Fruit fly (Drosophila melanogaster) whole organism, embryonic: ENCODE measurements around the gene CG3036.

ENCODE experiments used
- Ada2b ChIP-seq: fragments of 200-800 bp; sonication (Bioruptor generic); IDR thresholded peaks from 2 replicates; pipeline ENCODE4 v1.3.6; 2022; ENCODE audit warnings: missing biosample characterization, missing genetic modification characterization
- Atf-2 ChIP-seq: fragments of 200-800 bp; sonication (Bioruptor generic); optimal IDR thresholded peaks from 2 replicates; lab custom pipeline; 2016; ENCODE audit warnings: missing biosample characterization, missing genetic modification characterization
- Atf3 ChIP-seq: fragments of 200-800 bp; sonication (Bioruptor generic); optimal IDR thresholded peaks from 3 replicates; lab custom pipeline; 2016; ENCODE audit warnings: missing biosample characterization, missing genetic modification characterization
- B-H2 ChIP-seq: fragments of 200-800 bp; sonication (Bioruptor generic); optimal IDR thresholded peaks from 2 replicates; lab custom pipeline; 2018; ENCODE audit warnings: missing biosample characterization, mild to moderate bottlenecking, missing genetic modification characterization
- Bgb ChIP-seq: fragments of 200-800 bp; sonication (Bioruptor generic); IDR thresholded peaks from 2 replicates; pipeline ENCODE4 v1.3.6; 2022; ENCODE audit warnings: missing biosample characterization, missing genetic modification characterization; ENCODE audit not compliant: partially characterized antibody
- CG12104 ChIP-seq: fragments of 200-800 bp; sonication (Bioruptor generic); optimal IDR thresholded peaks from 3 replicates; lab custom pipeline; 2016; ENCODE audit warnings: missing biosample characterization, missing genetic modification characterization
- CG12299 ChIP-seq: fragments of 200-800 bp; sonication (Bioruptor generic); optimal IDR thresholded peaks from 2 replicates; lab custom pipeline; 2018; ENCODE audit warnings: missing biosample characterization, mild to moderate bottlenecking, missing genetic modification characterization
- CG12769 ChIP-seq: fragments of 200-800 bp; sonication (Bioruptor generic); optimal IDR thresholded peaks from 2 replicates; lab custom pipeline; 2019; ENCODE audit warnings: missing biosample characterization, mild to moderate bottlenecking, missing genetic modification characterization, moderate library complexity
- CG15011 ChIP-seq: fragments of 200-800 bp; sonication (Bioruptor generic); optimal IDR thresholded peaks from 3 replicates; lab custom pipeline; 2018; ENCODE audit warnings: missing biosample characterization, mild to moderate bottlenecking, missing genetic modification characterization
- CG15696 ChIP-seq: fragments of 200-800 bp; sonication (Bioruptor generic); optimal IDR thresholded peaks from 2 replicates; lab custom pipeline; 2019; ENCODE audit warnings: missing biosample characterization, mild to moderate bottlenecking, missing genetic modification characterization, moderate library complexity
- CG17361 ChIP-seq: fragments of 200-800 bp; sonication (Bioruptor generic); IDR thresholded peaks from 3 replicates; pipeline ENCODE4 v1.3.6; 2022; ENCODE audit warnings: missing biosample characterization, missing genetic modification characterization
- CG2120 ChIP-seq: fragments of 200-800 bp; sonication (Bioruptor generic); optimal IDR thresholded peaks from 3 replicates; lab custom pipeline; 2016; ENCODE audit warnings: missing biosample characterization, missing genetic modification characterization
- CG2199 ChIP-seq: fragments of 200-800 bp; sonication (Bioruptor generic); IDR thresholded peaks from 3 replicates; pipeline ENCODE4 v1.3.6; 2022; ENCODE audit warnings: missing biosample characterization, missing genetic modification characterization
- CG32532 ChIP-seq: fragments of 200-800 bp; sonication (Bioruptor generic); IDR thresholded peaks from 2 replicates; pipeline ENCODE4 v1.3.6; 2022; ENCODE audit warnings: missing biosample characterization, missing genetic modification characterization
- CG4360 ChIP-seq: fragments of 200-800 bp; sonication (Bioruptor generic); IDR thresholded peaks from 2 replicates; pipeline ENCODE4 v1.3.6; 2022; ENCODE audit warnings: missing biosample characterization, missing genetic modification characterization
- CG4617 ChIP-seq: fragments of 200-800 bp; sonication (Bioruptor generic); optimal IDR thresholded peaks from 3 replicates; lab custom pipeline; 2016; ENCODE audit warnings: missing biosample characterization, missing genetic modification characterization, borderline replicate concordance
- CG6689 ChIP-seq: fragments of 200-800 bp; sonication (Bioruptor generic); IDR thresholded peaks from 2 replicates; pipeline ENCODE4 v1.3.6; 2022; ENCODE audit warnings: missing biosample characterization, missing genetic modification characterization
- CG7786 ChIP-seq: fragments of 200-800 bp; sonication (Bioruptor generic); optimal IDR thresholded peaks from 2 replicates; lab custom pipeline; 2016; ENCODE audit warnings: missing biosample characterization, missing genetic modification characterization
- CG8089 ChIP-seq: fragments of 200-800 bp; sonication (Bioruptor generic); optimal IDR thresholded peaks from 3 replicates; lab custom pipeline; 2016; ENCODE audit warnings: missing biosample characterization, missing genetic modification characterization
- CG9817 ChIP-seq: fragments of 200-800 bp; sonication (Bioruptor generic); optimal IDR thresholded peaks from 2 replicates; lab custom pipeline; 2018; ENCODE audit warnings: missing biosample characterization, mild to moderate bottlenecking, missing genetic modification characterization, moderate library complexity
- CrebB ChIP-seq: fragments of 200-800 bp; sonication (Bioruptor generic); optimal IDR thresholded peaks from 3 replicates; lab custom pipeline; 2018; ENCODE audit warnings: missing biosample characterization, mild to moderate bottlenecking, missing genetic modification characterization
- Dfd ChIP-seq, 2 experiments: fragments of >200 bp; optimal IDR thresholded peaks; 2 replicates each; lab custom pipeline; 2017; ENCODE audit warnings: missing biosample characterization in 2 of 2, missing genetic modification characterization in 2 of 2
- E2f1 ChIP-seq: fragments of 200-800 bp; sonication (Bioruptor generic); IDR thresholded peaks from 2 replicates; pipeline ENCODE4 v1.3.6; 2022; ENCODE audit warnings: missing biosample characterization, missing genetic modification characterization
- Fer2 ChIP-seq: fragments of 200-800 bp; sonication (Bioruptor generic); optimal IDR thresholded peaks from 2 replicates; lab custom pipeline; 2018; ENCODE audit warnings: missing biosample characterization, mild to moderate bottlenecking, missing genetic modification characterization, moderate library complexity
- H2.0 ChIP-seq: fragments of 200-800 bp; sonication (Bioruptor generic); IDR thresholded peaks from 2 replicates; pipeline ENCODE4 v1.3.6; 2022; ENCODE audit warnings: missing biosample characterization, missing genetic modification characterization
- HLH3B ChIP-seq: fragments of 200-800 bp; sonication (Bioruptor generic); IDR thresholded peaks from 2 replicates; pipeline ENCODE4 v1.3.6; 2022; ENCODE audit warnings: missing biosample characterization, missing genetic modification characterization
- Hey ChIP-seq: fragments of 200-800 bp; sonication (Bioruptor generic); optimal IDR thresholded peaks from 3 replicates; lab custom pipeline; 2018; ENCODE audit warnings: missing biosample characterization, mild to moderate bottlenecking, missing genetic modification characterization
- Hsf ChIP-seq: fragments of 200-800 bp; sonication (Bioruptor generic); optimal IDR thresholded peaks from 3 replicates; lab custom pipeline; 2016; ENCODE audit warnings: missing biosample characterization, missing genetic modification characterization
- Kr ChIP-seq: fragments of 200-800 bp; sonication (Bioruptor generic); optimal IDR thresholded peaks from 2 replicates; lab custom pipeline; 2017; ENCODE audit warnings: missing biosample characterization, mild to moderate bottlenecking, missing genetic modification characterization
- MESR4 ChIP-seq: fragments of 200-800 bp; sonication (Bioruptor generic); optimal IDR thresholded peaks from 2 replicates; lab custom pipeline; 2018; ENCODE audit warnings: missing biosample characterization, mild to moderate bottlenecking, missing genetic modification characterization, moderate library complexity
- Med ChIP-seq: fragments of 200-800 bp; sonication (Bioruptor generic); peaks from one replicate; lab custom pipeline; 2016; ENCODE audit warnings: missing biosample characterization, missing genetic modification characterization, mild to moderate bottlenecking, inconsistent platforms, moderate library complexity
- Nf-YB ChIP-seq: fragments of 200-800 bp; sonication (Bioruptor generic); optimal IDR thresholded peaks from 3 replicates; lab custom pipeline; 2019; ENCODE audit warnings: missing biosample characterization, mild to moderate bottlenecking, missing genetic modification characterization, moderate library complexity
- Ssrp ChIP-seq: fragments of 200-800 bp; sonication (Bioruptor generic); optimal IDR thresholded peaks from 2 replicates; lab custom pipeline; 2018; ENCODE audit warnings: missing biosample characterization, mild to moderate bottlenecking, missing genetic modification characterization, moderate library complexity
- bab2 ChIP-seq: fragments of 200-800 bp; sonication (Bioruptor generic); optimal IDR thresholded peaks from 2 replicates; lab custom pipeline; 2016; ENCODE audit warnings: missing biosample characterization, missing genetic modification characterization
- br ChIP-seq: fragments of >200 bp; optimal IDR thresholded peaks from 2 replicates; lab custom pipeline; 2017
- cas ChIP-seq: fragments of 200-800 bp; sonication (Bioruptor generic); IDR thresholded peaks from 2 replicates; pipeline ENCODE4 v1.3.6; 2022; ENCODE audit warnings: missing biosample characterization, missing genetic modification characterization
- crol ChIP-seq: fragments of 200-800 bp; sonication (Bioruptor generic); IDR thresholded peaks from 2 replicates; pipeline ENCODE4 v1.3.6; 2022; ENCODE audit warnings: missing biosample characterization, missing genetic modification characterization
- dmrt11E ChIP-seq: fragments of 200-800 bp; sonication (Bioruptor generic); optimal IDR thresholded peaks from 3 replicates; lab custom pipeline; 2018; ENCODE audit warnings: missing biosample characterization, mild to moderate bottlenecking, missing genetic modification characterization, moderate library complexity
- fd64A ChIP-seq: fragments of 200-800 bp; sonication (Bioruptor generic); optimal IDR thresholded peaks from 3 replicates; lab custom pipeline; 2018; ENCODE audit warnings: missing biosample characterization, mild to moderate bottlenecking, missing genetic modification characterization
- gcm2 ChIP-seq: fragments of 200-800 bp; sonication (Bioruptor generic); optimal IDR thresholded peaks from 2 replicates; lab custom pipeline; 2016; ENCODE audit warnings: missing biosample characterization, missing genetic modification characterization
- grau ChIP-seq: fragments of 200-800 bp; optimal IDR thresholded peaks from 3 replicates; lab custom pipeline; 2019; ENCODE audit warnings: missing biosample characterization, mild to moderate bottlenecking, missing genetic modification characterization, moderate library complexity
- gro ChIP-seq: fragments of 200-800 bp; sonication (Bioruptor generic); optimal IDR thresholded peaks from 2 replicates; lab custom pipeline; 2016; ENCODE audit warnings: missing biosample characterization, missing genetic modification characterization
- ham ChIP-seq: fragments of 200-800 bp; sonication (Bioruptor generic); IDR thresholded peaks from 2 replicates; pipeline ENCODE4 v1.3.6; 2022; ENCODE audit warnings: missing biosample characterization, missing genetic modification characterization
- insv ChIP-seq, 2 experiments: fragments of 200-800 bp; sonication (Bioruptor generic); optimal IDR thresholded peaks; 3 replicates each; lab custom pipeline; 2016 to 2018; ENCODE audit warnings: missing biosample characterization in 2 of 2, missing genetic modification characterization in 2 of 2
- lab ChIP-seq: fragments of 200-800 bp; sonication (Bioruptor generic); optimal IDR thresholded peaks from 3 replicates; lab custom pipeline; 2017; ENCODE audit warnings: missing biosample characterization, missing genetic modification characterization, mild to moderate bottlenecking, moderate library complexity, missing genetic modification reagents
- lmd ChIP-seq: fragments of 200-800 bp; sonication (Bioruptor generic); IDR thresholded peaks from 2 replicates; pipeline ENCODE4 v1.3.6; 2022; ENCODE audit warnings: missing biosample characterization, missing genetic modification characterization
- org-1 ChIP-seq: fragments of 200-800 bp; sonication (Bioruptor generic); optimal IDR thresholded peaks from 2 replicates; lab custom pipeline; 2017; ENCODE audit warnings: missing biosample characterization, missing genetic modification characterization
- pb ChIP-seq: fragments of 200-800 bp; sonication (Bioruptor generic); optimal IDR thresholded peaks from 3 replicates; lab custom pipeline; 2016; ENCODE audit warnings: missing biosample characterization, missing genetic modification characterization
- phol ChIP-seq: fragments of 200-800 bp; sonication (Bioruptor generic); optimal IDR thresholded peaks from 3 replicates; lab custom pipeline; 2018; ENCODE audit warnings: missing biosample characterization, mild to moderate bottlenecking, missing genetic modification characterization, moderate library complexity
- slp2 ChIP-seq: fragments of 200-800 bp; sonication (Bioruptor generic); optimal IDR thresholded peaks from 2 replicates; lab custom pipeline; 2016; ENCODE audit warnings: missing biosample characterization, missing genetic modification characterization
- sug ChIP-seq: fragments of 200-800 bp; optimal IDR thresholded peaks from 2 replicates; lab custom pipeline; 2019; ENCODE audit warnings: missing biosample characterization, mild to moderate bottlenecking, missing genetic modification characterization, moderate library complexity
- twi ChIP-seq: fragments of 200-800 bp; optimal IDR thresholded peaks from 2 replicates; lab custom pipeline; 2019; ENCODE audit warnings: missing biosample characterization, mild to moderate bottlenecking, missing genetic modification characterization, moderate library complexity
- wek ChIP-seq: fragments of 200-800 bp; sonication (Bioruptor generic); optimal IDR thresholded peaks from 3 replicates; lab custom pipeline; 2018; ENCODE audit warnings: missing biosample characterization, mild to moderate bottlenecking, missing genetic modification characterization, moderate library complexity
- zen2 ChIP-seq: fragments of 200-800 bp; sonication (Bioruptor generic); IDR thresholded peaks from 3 replicates; pipeline ENCODE4 v1.3.6; 2022; ENCODE audit warnings: missing biosample characterization, missing genetic modification characterization; ENCODE audit not compliant: partially characterized antibody

The CG3036 gene

dm6 chr2L:4847191-4847853 is 44.6 kb upstream of the CG3036 start, which contains the start of the genes mxt and CG11927 (continued):
- TF ChIP-seq slp2 (GFP tag; lab: Kevin White, UChicago) (no peak), Atf-2 (no peak), MESR4 (no peak), ham (no peak), CG4617 (peak; percentile 43), pb (no peak), H2.0 (GFP tag; lab: Robert Waterston, UW) (peak; percentile 44; the same call in 1 of the 2 replicates), org-1 (GFP tag; lab: Kevin White, UChicago) (no peak), sug (tag; lab: Kevin White, UChicago) (peak; percentile 49), lmd (GFP tag; lab: Robert Waterston, UW) (no peak), crol (GFP tag; lab: Robert Waterston, UW) (no peak), Med (GFP tag; lab: Kevin White, UChicago) (peak; percentile 86), CG6689 (0 out of 2 replicates have a peak, but pooled peaks have one; percentile 28), phol (tag; lab: Kevin White, UChicago) (peak; percentile 47), Ada2b (GFP tag; lab: Robert Waterston, UW) (no peak), Atf3 (GFP tag; lab: Kevin White, UChicago) (peak; percentile 12), CG15011 (no peak), CG12104 (GFP tag; lab: Kevin White, UChicago) (peak; percentile 26), B-H2 (GFP tag; lab: Kevin White, UChicago) (peak; percentile 22), insv (GFP tag; optimal IDR thresholded peaks at IDR 0.05; lab: Kevin White, UChicago) (no peak), Bgb (peak; percentile 90), CG7786 (peak; percentile 25), bab2 (GFP tag; lab: Kevin White, UChicago) (peak; percentile 38), CG2199 (no peak), lab (GFP tag; lab: Kevin White, UChicago) (no peak), CG9817 (tag; lab: Kevin White, UChicago) (peak; percentile 55), wek (GFP tag; lab: Kevin White, UChicago) (no peak), CG4360 (no peak), Dfd (GFP tag; optimal IDR thresholded peaks at IDR 0.05; lab: Kevin White, UChicago) (no peak), CG12769 (tag; lab: Kevin White, UChicago) (no peak), E2f1 (no peak), Nf-YB (no peak), fd64A (GFP tag; lab: Kevin White, UChicago) (no peak), cas (GFP tag; lab: Robert Waterston, UW) (0 out of 2 replicates have a peak, but pooled peaks have one; percentile 30), CG8089 (GFP tag; lab: Kevin White, UChicago) (peak; percentile 15), CG15696 (tag; lab: Kevin White, UChicago) (peak; percentile 23), Hey (tag; lab: Kevin White, UChicago) (no peak), CG12299 (tag; lab: Kevin White, UChicago) (no peak), CrebB (tag; lab: Kevin White, UChicago) (no peak), CG2120 (peak; percentile 73), br (lab: Kevin White, UChicago) (no peak), gro (no peak)

- peak; percentile 88 for TF ChIP-seq dmrt11E (tag; lab: Kevin White, UChicago)
- peak; percentile 16 for TF ChIP-seq Kr (GFP tag; lab: Kevin White, UChicago)
- TF ChIP-seq twi, result peak; percentile 81
- peak; percentile 92 for TF ChIP-seq Ssrp
- peak; percentile 85 for TF ChIP-seq Hsf (GFP tag; lab: Kevin White, UChicago)
- peak; percentile 98 for TF ChIP-seq CG32532 (GFP tag; lab: Robert Waterston, UW)
- TF ChIP-seq zen2 (GFP tag; lab: Robert Waterston, UW), result no peak
- TF ChIP-seq gcm2, result peak; percentile 58
- peak; percentile 95 for TF ChIP-seq HLH3B (GFP tag; lab: Robert Waterston, UW)
- TF ChIP-seq grau (tag; lab: Kevin White, UChicago), result peak; percentile 93
- TF ChIP-seq CG17361 (GFP tag; lab: Robert Waterston, UW), result peak; percentile 98
- TF ChIP-seq CG15696 (tag; lab: Kevin White, UChicago), result peak; percentile 88
- TF ChIP-seq Fer2 (tag; lab: Kevin White, UChicago), result peak; percentile 93
Measured at dm6 chr2L:4850356-4850755, 41.6 kb upstream of the CG3036 start, which contains the start of the genes mRpS2 and Mon1. Gene mRpS2 (minus strand): TSS chr2L:4850419. Gene Mon1 (plus strand): TSS chr2L:4850641.
